Fruit fly (Drosophila melanogaster) whole organism, wandering third instar larva: ENCODE results near the gene aru.
A peak's percentile ranks its signal among the peaks of the same experiment; 100 is the strongest.

ENCODE experiments used
- Abd-B ChIP-seq: fragments of >200 bp; optimal IDR thresholded peaks from 2 replicates; lab custom pipeline; 2017; ENCODE audit warnings: missing biosample characterization, missing genetic modification characterization
- CG32264 ChIP-seq: fragments of 200-800 bp; sonication (Bioruptor generic); optimal IDR thresholded peaks from 2 replicates; lab custom pipeline; 2016; ENCODE audit warnings: missing biosample characterization, missing genetic modification characterization
- CG9705 ChIP-seq: fragments of 200-800 bp; sonication (Bioruptor generic); optimal IDR thresholded peaks from 2 replicates; lab custom pipeline; 2018; ENCODE audit warnings: missing biosample characterization, mild to moderate bottlenecking, missing genetic modification characterization
- CrebA ChIP-seq: fragments of 200-800 bp; sonication (Bioruptor generic); optimal IDR thresholded peaks from 2 replicates; lab custom pipeline; 2016; ENCODE audit warnings: missing biosample characterization, mild to moderate bottlenecking, missing genetic modification characterization, borderline replicate concordance
- Dfd ChIP-seq: fragments of >200 bp; optimal IDR thresholded peaks from 2 replicates; lab custom pipeline; 2017; ENCODE audit warnings: missing biosample characterization, missing genetic modification characterization
- Dif ChIP-seq: fragments of 200-275, 200-300 bp; sonication (Bioruptor generic); optimal IDR thresholded peaks from 2 replicates; lab custom pipeline; 2018; ENCODE audit warnings: missing biosample characterization, missing genetic modification characterization; ENCODE audit not compliant: partially characterized antibody
- GATAd ChIP-seq: sonication (Bioruptor generic); optimal IDR thresholded peaks from 2 replicates; lab custom pipeline; 2016; ENCODE audit warnings: missing biosample characterization, missing genetic modification characterization
- HLH106 ChIP-seq: fragments of 200-800 bp; optimal IDR thresholded peaks from 3 replicates; lab custom pipeline; 2019; ENCODE audit warnings: missing biosample characterization, mild to moderate bottlenecking, missing genetic modification characterization, moderate library complexity
- Hnf4 ChIP-seq: fragments of 200-800 bp; sonication (Bioruptor generic); optimal IDR thresholded peaks from 2 replicates; lab custom pipeline; 2016; ENCODE audit warnings: missing biosample characterization, mild to moderate bottlenecking, missing genetic modification characterization
- Hr78 ChIP-seq: fragments of >200 bp; optimal IDR thresholded peaks from 2 replicates; lab custom pipeline; 2017; ENCODE audit warnings: missing biosample characterization, missing genetic modification characterization
- Hr83 ChIP-seq: fragments of 200-300 bp; sonication (Bioruptor generic); optimal IDR thresholded peaks from 2 replicates; lab custom pipeline; 2016; ENCODE audit warnings: missing biosample characterization, mild to moderate bottlenecking, missing genetic modification characterization, moderate library complexity; ENCODE audit not compliant: poor library complexity, severe bottlenecking
- Jra ChIP-seq: sonication (Bioruptor generic); optimal IDR thresholded peaks from 2 replicates; lab custom pipeline; 2016; ENCODE audit warnings: missing biosample characterization, missing genetic modification characterization
- Mio ChIP-seq: sonication (Bioruptor generic); optimal IDR thresholded peaks from 2 replicates; lab custom pipeline; 2016; ENCODE audit warnings: missing biosample characterization, missing genetic modification characterization
- Myc ChIP-seq: fragments of >200 bp; optimal IDR thresholded peaks from 2 replicates; lab custom pipeline; 2017
- N ChIP-seq: fragments of >200 bp; optimal IDR thresholded peaks from 2 replicates; lab custom pipeline; 2018; ENCODE audit warnings: missing biosample characterization, missing external identifiers, missing genetic modification characterization
- OdsH ChIP-seq: fragments of 200-800 bp; sonication (Bioruptor generic); optimal IDR thresholded peaks from 2 replicates; lab custom pipeline; 2016; ENCODE audit warnings: missing biosample characterization, mild to moderate bottlenecking, missing genetic modification characterization
- Rel ChIP-seq, 2 experiments: fragments of 200-800 bp; sonication (Bioruptor generic) in 1 of 2; optimal IDR thresholded peaks; 2 replicates in 1 of 2; 3 replicates in 1 of 2; lab custom pipeline; 2016 to 2019; ENCODE audit warnings: mild to moderate bottlenecking in 2 of 2, missing biosample characterization in 2 of 2, missing genetic modification characterization in 2 of 2, moderate library complexity in 1 of 2
- Sp1 ChIP-seq: fragments of 200-800 bp; sonication (Bioruptor generic); optimal IDR thresholded peaks from 3 replicates; lab custom pipeline; 2019; ENCODE audit warnings: missing biosample characterization, mild to moderate bottlenecking, missing genetic modification characterization, moderate library complexity
- Vsx2 ChIP-seq: fragments of 200-300, 225-300 bp; sonication (Bioruptor generic); optimal IDR thresholded peaks from 2 replicates; lab custom pipeline; 2018; ENCODE audit warnings: missing biosample characterization, missing genetic modification characterization; ENCODE audit not compliant: partially characterized antibody
- br ChIP-seq: fragments of 200-800 bp; sonication (Bioruptor generic); optimal IDR thresholded peaks from 2 replicates; lab custom pipeline; 2016; ENCODE audit warnings: missing biosample characterization, missing genetic modification characterization
- brk ChIP-seq: fragments of 200-800 bp; sonication (Bioruptor generic); optimal IDR thresholded peaks from 2 replicates; lab custom pipeline; 2016; ENCODE audit warnings: missing biosample characterization, mild to moderate bottlenecking, missing genetic modification characterization
- dl ChIP-seq, 2 experiments: fragments of 175-275, 200-275 bp in 1 of 2; fragments of 200-275 bp in 1 of 2; sonication (Bioruptor generic); optimal IDR thresholded peaks; lab custom pipeline; 2018; ENCODE audit warnings: mild to moderate bottlenecking in 2 of 2, missing biosample characterization in 2 of 2, missing genetic modification characterization in 2 of 2, moderate library complexity in 2 of 2; ENCODE audit not compliant: partially characterized antibody in 2 of 2, insufficient read depth in 1 of 2
- dmrt93B ChIP-seq: fragments of 200-800 bp; sonication (Bioruptor generic); optimal IDR thresholded peaks from 2 replicates; lab custom pipeline; 2018; ENCODE audit warnings: missing biosample characterization, mild to moderate bottlenecking, missing genetic modification characterization
- dsf ChIP-seq: sonication (Bioruptor generic); optimal IDR thresholded peaks from 2 replicates; lab custom pipeline; 2016; ENCODE audit warnings: missing biosample characterization, missing genetic modification characterization, borderline replicate concordance
- ey ChIP-seq: fragments of 200-800 bp; sonication (Bioruptor generic); optimal IDR thresholded peaks from 2 replicates; lab custom pipeline; 2016; ENCODE audit warnings: missing biosample characterization, missing genetic modification characterization
- foxo ChIP-seq, 2 experiments: fragments of 200-800 bp; sonication (Bioruptor generic); optimal IDR thresholded peaks; 2 replicates in 1 of 2; 3 replicates in 1 of 2; lab custom pipeline; 2016 to 2017; ENCODE audit warnings: missing biosample characterization in 2 of 2, missing genetic modification characterization in 2 of 2
- fru ChIP-seq: fragments of 200-800 bp; sonication (Bioruptor generic); optimal IDR thresholded peaks from 3 replicates; lab custom pipeline; 2016; ENCODE audit warnings: missing biosample characterization, mild to moderate bottlenecking, missing genetic modification characterization
- h ChIP-seq: fragments of 200-800 bp; sonication (Bioruptor generic); optimal IDR thresholded peaks from 3 replicates; lab custom pipeline; 2016; ENCODE audit warnings: missing biosample characterization, mild to moderate bottlenecking, missing genetic modification characterization
- jim ChIP-seq: fragments of 175-275, 200-325 bp; sonication (Bioruptor generic); optimal IDR thresholded peaks from 2 replicates; lab custom pipeline; 2016; ENCODE audit warnings: missing biosample characterization, mild to moderate bottlenecking, missing genetic modification characterization
- lola ChIP-seq: fragments of >200 bp; optimal IDR thresholded peaks from 2 replicates; lab custom pipeline; 2017; ENCODE audit warnings: missing biosample characterization, missing genetic modification characterization
- pan ChIP-seq: fragments of >200 bp; optimal IDR thresholded peaks from 2 replicates; lab custom pipeline; 2017
- psq ChIP-seq: fragments of 200-800 bp; sonication (Bioruptor generic); optimal IDR thresholded peaks from 3 replicates; lab custom pipeline; 2017; ENCODE audit warnings: missing biosample characterization, mild to moderate bottlenecking, missing genetic modification characterization, moderate library complexity
- rgr ChIP-seq: fragments of 200-800 bp; sonication (Bioruptor generic); optimal IDR thresholded peaks from 3 replicates; lab custom pipeline; 2016; ENCODE audit warnings: missing biosample characterization, mild to moderate bottlenecking, missing genetic modification characterization
- sage ChIP-seq: fragments of 200-800 bp; sonication (Bioruptor generic); optimal IDR thresholded peaks from 2 replicates; lab custom pipeline; 2016; ENCODE audit warnings: missing biosample characterization, mild to moderate bottlenecking, missing genetic modification characterization
- sv ChIP-seq: fragments of 200-800 bp; sonication (Bioruptor generic); optimal IDR thresholded peaks from 3 replicates; lab custom pipeline; 2016; ENCODE audit warnings: missing biosample characterization, missing genetic modification characterization
- tai ChIP-seq: sonication (Bioruptor generic); optimal IDR thresholded peaks from 2 replicates; lab custom pipeline; 2016; ENCODE audit warnings: missing biosample characterization, missing genetic modification characterization
- usp ChIP-seq: fragments of >200 bp; optimal IDR thresholded peaks from 2 replicates; lab custom pipeline; 2017; ENCODE audit warnings: missing biosample characterization, missing genetic modification characterization
- woc ChIP-seq: sonication (Bioruptor generic); optimal IDR thresholded peaks from 2 replicates; lab custom pipeline; 2016; ENCODE audit warnings: missing biosample characterization, mild to moderate bottlenecking, missing genetic modification characterization

The aru gene

dm6 chr2L:855052-855547 is 13.1 kb downstream of the aru start, which contains the start of gene CG13949:
CG13949 (plus strand) TSS chr2L:855337.
- no peak for TF ChIP-seq N
- TF ChIP-seq Rel (GFP tag; optimal IDR thresholded peaks at IDR 0.05; lab: Kevin White, UChicago) = no peak
- no peak for TF ChIP-seq Rel (tag; optimal IDR thresholded peaks at IDR 0.05; lab: Kevin White, UChicago)
- no peak for TF ChIP-seq Dif
- no peak for TF ChIP-seq Dfd (GFP tag; lab: Kevin White, UChicago)
- TF ChIP-seq usp (GFP tag; lab: Kevin White, UChicago) = no peak
- peak; percentile 51 for TF ChIP-seq Sp1 (GFP tag; lab: Kevin White, UChicago)
- TF ChIP-seq fru (GFP tag; lab: Kevin White, UChicago) = peak; percentile 19
- TF ChIP-seq br = no peak
- peak; percentile 33 for TF ChIP-seq sv (GFP tag; lab: Kevin White, UChicago)
- TF ChIP-seq Myc = no peak
- no peak for TF ChIP-seq OdsH (GFP tag; lab: Kevin White, UChicago)
- TF ChIP-seq dsf (GFP tag; lab: Kevin White, UChicago) = no peak
- TF ChIP-seq sage (GFP tag; lab: Kevin White, UChicago) = no peak
- peak; percentile 47 for TF ChIP-seq h (GFP tag; lab: Kevin White, UChicago)
- TF ChIP-seq lola = no peak
- no peak for TF ChIP-seq Mio
- TF ChIP-seq Hnf4 (GFP tag; lab: Kevin White, UChicago) = peak; percentile 40
- TF ChIP-seq Hr83 (GFP tag; lab: Kevin White, UChicago) = no peak
- no peak for TF ChIP-seq Hr78 (GFP tag; lab: Kevin White, UChicago)
- peak; percentile 40 for TF ChIP-seq ey (GFP tag; lab: Kevin White, UChicago)
- TF ChIP-seq CrebA (GFP tag; lab: Kevin White, UChicago) = no peak
- no peak for TF ChIP-seq dl (GFP tag; optimal IDR thresholded peaks at IDR 0.05; lab: Kevin White, UChicago; ENCODE audit: insufficient read depth in 1 of 2, partially characterized antibody in 2 of 2)
- peak; percentile 47 for TF ChIP-seq HLH106 (tag; lab: Kevin White, UChicago)
- peak; percentile 19 for TF ChIP-seq woc (GFP tag; lab: Kevin White, UChicago)
- TF ChIP-seq foxo (GFP tag; optimal IDR thresholded peaks at IDR 0.05; lab: Kevin White, UChicago) = peak in 1 of 2 experiments; percentile 61
- TF ChIP-seq jim (GFP tag; lab: Kevin White, UChicago) = no peak
- no peak for TF ChIP-seq CG32264 (GFP tag; lab: Kevin White, UChicago)
- TF ChIP-seq brk = no peak
- no peak for TF ChIP-seq tai (GFP tag; lab: Kevin White, UChicago)
- no peak for TF ChIP-seq Jra
- no peak for TF ChIP-seq dmrt93B (GFP tag; lab: Kevin White, UChicago)
- no peak for TF ChIP-seq Abd-B (GFP tag; lab: Kevin White, UChicago)
- no peak for TF ChIP-seq CG9705
- no peak for TF ChIP-seq Vsx2 (GFP tag; lab: Kevin White, UChicago)
- TF ChIP-seq GATAd = no peak
- peak; percentile 35 for TF ChIP-seq rgr (GFP tag; lab: Kevin White, UChicago)
- TF ChIP-seq pan (lab: Kevin White, UChicago) = no peak
- peak; percentile 12 for TF ChIP-seq psq (GFP tag; lab: Kevin White, UChicago)

dm6 chr2L:852647-853111 is 15.5 kb downstream of the aru start, which contains the start of the genes CG4291 and kraken:
CG4291 (minus strand) TSS chr2L:852730.
kraken (plus strand) TSS chr2L:852768.
- TF ChIP-seq Vsx2 (GFP tag; lab: Kevin White, UChicago) = no peak
- no peak for TF ChIP-seq Dfd (GFP tag; lab: Kevin White, UChicago)
- TF ChIP-seq ey (GFP tag; lab: Kevin White, UChicago) = peak; percentile 36
- peak; percentile 70 for TF ChIP-seq Hnf4 (GFP tag; lab: Kevin White, UChicago)
- peak; percentile 59 for TF ChIP-seq sv (GFP tag; lab: Kevin White, UChicago)
- TF ChIP-seq sage (GFP tag; lab: Kevin White, UChicago) = no peak
- TF ChIP-seq h (GFP tag; lab: Kevin White, UChicago) = peak; percentile 74
- TF ChIP-seq Mio = no peak
- peak; percentile 51 for TF ChIP-seq HLH106 (tag; lab: Kevin White, UChicago)
- no peak for TF ChIP-seq Hr78 (GFP tag; lab: Kevin White, UChicago)
- peak; percentile 45 for TF ChIP-seq CG9705
- no peak for TF ChIP-seq jim (GFP tag; lab: Kevin White, UChicago)
- TF ChIP-seq Myc = peak; percentile 96
- TF ChIP-seq CrebA (GFP tag; lab: Kevin White, UChicago) = no peak
- TF ChIP-seq br = peak; percentile 43
- no peak for TF ChIP-seq pan (lab: Kevin White, UChicago)
- peak; percentile 60 for TF ChIP-seq Hr83 (GFP tag; lab: Kevin White, UChicago)
- no peak for TF ChIP-seq dl (GFP tag; optimal IDR thresholded peaks at IDR 0.05; lab: Kevin White, UChicago; ENCODE audit: insufficient read depth in 1 of 2, partially characterized antibody in 2 of 2)
- TF ChIP-seq OdsH (GFP tag; lab: Kevin White, UChicago) = peak; percentile 23
- TF ChIP-seq woc (GFP tag; lab: Kevin White, UChicago) = peak; percentile 26
- no peak for TF ChIP-seq Jra
- peak; percentile 66 for TF ChIP-seq rgr (GFP tag; lab: Kevin White, UChicago)
- no peak for TF ChIP-seq brk
- TF ChIP-seq CG32264 (GFP tag; lab: Kevin White, UChicago) = no peak
- TF ChIP-seq lola = no peak
- TF ChIP-seq GATAd = no peak
- TF ChIP-seq Dif = no peak
- no peak for TF ChIP-seq Abd-B (GFP tag; lab: Kevin White, UChicago)
- TF ChIP-seq foxo (GFP tag; optimal IDR thresholded peaks at IDR 0.05; lab: Kevin White, UChicago) = peak in 1 of 2 experiments; percentile 61
- TF ChIP-seq Rel (GFP tag; optimal IDR thresholded peaks at IDR 0.05; lab: Kevin White, UChicago) = no peak
- peak; percentile 43 for TF ChIP-seq Rel (tag; optimal IDR thresholded peaks at IDR 0.05; lab: Kevin White, UChicago)
- no peak for TF ChIP-seq dsf (GFP tag; lab: Kevin White, UChicago)
- TF ChIP-seq psq (GFP tag; lab: Kevin White, UChicago) = peak; percentile 35
- no peak for TF ChIP-seq N
- TF ChIP-seq dmrt93B (GFP tag; lab: Kevin White, UChicago) = no peak
- peak; percentile 15 for TF ChIP-seq fru (GFP tag; lab: Kevin White, UChicago)
- TF ChIP-seq Sp1 (GFP tag; lab: Kevin White, UChicago) = peak; percentile 49
- TF ChIP-seq tai (GFP tag; lab: Kevin White, UChicago) = no peak
- no peak for TF ChIP-seq usp (GFP tag; lab: Kevin White, UChicago)
